Fruit fly (Drosophila melanogaster) whole organism, wandering third instar larva: ENCODE measurements around the gene Lk6.

Source experiments
- Abd-B ChIP-seq: fragments of >200 bp; optimal IDR thresholded peaks from 2 replicates; lab custom pipeline; 2017; ENCODE audit warnings: missing biosample characterization, missing genetic modification characterization
- CG32264 ChIP-seq: fragments of 200-800 bp; sonication (Bioruptor generic); optimal IDR thresholded peaks from 2 replicates; lab custom pipeline; 2016; ENCODE audit warnings: missing biosample characterization, missing genetic modification characterization
- CG9705 ChIP-seq: fragments of 200-800 bp; sonication (Bioruptor generic); optimal IDR thresholded peaks from 2 replicates; lab custom pipeline; 2018; ENCODE audit warnings: missing biosample characterization, mild to moderate bottlenecking, missing genetic modification characterization
- CrebA ChIP-seq: fragments of 200-800 bp; sonication (Bioruptor generic); optimal IDR thresholded peaks from 2 replicates; lab custom pipeline; 2016; ENCODE audit warnings: missing biosample characterization, mild to moderate bottlenecking, missing genetic modification characterization, borderline replicate concordance
- Dfd ChIP-seq: fragments of >200 bp; optimal IDR thresholded peaks from 2 replicates; lab custom pipeline; 2017; ENCODE audit warnings: missing biosample characterization, missing genetic modification characterization
- Dif ChIP-seq: fragments of 200-275, 200-300 bp; sonication (Bioruptor generic); optimal IDR thresholded peaks from 2 replicates; lab custom pipeline; 2018; ENCODE audit warnings: missing biosample characterization, missing genetic modification characterization; ENCODE audit not compliant: partially characterized antibody
- GATAd ChIP-seq: sonication (Bioruptor generic); optimal IDR thresholded peaks from 2 replicates; lab custom pipeline; 2016; ENCODE audit warnings: missing biosample characterization, missing genetic modification characterization
- HLH106 ChIP-seq: fragments of 200-800 bp; optimal IDR thresholded peaks from 3 replicates; lab custom pipeline; 2019; ENCODE audit warnings: missing biosample characterization, mild to moderate bottlenecking, missing genetic modification characterization, moderate library complexity
- Hnf4 ChIP-seq: fragments of 200-800 bp; sonication (Bioruptor generic); optimal IDR thresholded peaks from 2 replicates; lab custom pipeline; 2016; ENCODE audit warnings: missing biosample characterization, mild to moderate bottlenecking, missing genetic modification characterization
- Hr78 ChIP-seq: fragments of >200 bp; optimal IDR thresholded peaks from 2 replicates; lab custom pipeline; 2017; ENCODE audit warnings: missing biosample characterization, missing genetic modification characterization
- Hr83 ChIP-seq: fragments of 200-300 bp; sonication (Bioruptor generic); optimal IDR thresholded peaks from 2 replicates; lab custom pipeline; 2016; ENCODE audit warnings: missing biosample characterization, mild to moderate bottlenecking, missing genetic modification characterization, moderate library complexity; ENCODE audit not compliant: poor library complexity, severe bottlenecking
- Jra ChIP-seq: sonication (Bioruptor generic); optimal IDR thresholded peaks from 2 replicates; lab custom pipeline; 2016; ENCODE audit warnings: missing biosample characterization, missing genetic modification characterization
- Mio ChIP-seq: sonication (Bioruptor generic); optimal IDR thresholded peaks from 2 replicates; lab custom pipeline; 2016; ENCODE audit warnings: missing biosample characterization, missing genetic modification characterization
- Myc ChIP-seq: fragments of >200 bp; optimal IDR thresholded peaks from 2 replicates; lab custom pipeline; 2017
- N ChIP-seq: fragments of >200 bp; optimal IDR thresholded peaks from 2 replicates; lab custom pipeline; 2018; ENCODE audit warnings: missing biosample characterization, missing external identifiers, missing genetic modification characterization
- OdsH ChIP-seq: fragments of 200-800 bp; sonication (Bioruptor generic); optimal IDR thresholded peaks from 2 replicates; lab custom pipeline; 2016; ENCODE audit warnings: missing biosample characterization, mild to moderate bottlenecking, missing genetic modification characterization
- Rel ChIP-seq, 2 experiments: fragments of 200-800 bp; sonication (Bioruptor generic) in 1 of 2; optimal IDR thresholded peaks; 2 replicates in 1 of 2; 3 replicates in 1 of 2; lab custom pipeline; 2016 to 2019; ENCODE audit warnings: mild to moderate bottlenecking in 2 of 2, missing biosample characterization in 2 of 2, missing genetic modification characterization in 2 of 2, moderate library complexity in 1 of 2
- Sp1 ChIP-seq: fragments of 200-800 bp; sonication (Bioruptor generic); optimal IDR thresholded peaks from 3 replicates; lab custom pipeline; 2019; ENCODE audit warnings: missing biosample characterization, mild to moderate bottlenecking, missing genetic modification characterization, moderate library complexity
- Vsx2 ChIP-seq: fragments of 200-300, 225-300 bp; sonication (Bioruptor generic); optimal IDR thresholded peaks from 2 replicates; lab custom pipeline; 2018; ENCODE audit warnings: missing biosample characterization, missing genetic modification characterization; ENCODE audit not compliant: partially characterized antibody
- br ChIP-seq: fragments of 200-800 bp; sonication (Bioruptor generic); optimal IDR thresholded peaks from 2 replicates; lab custom pipeline; 2016; ENCODE audit warnings: missing biosample characterization, missing genetic modification characterization
- brk ChIP-seq: fragments of 200-800 bp; sonication (Bioruptor generic); optimal IDR thresholded peaks from 2 replicates; lab custom pipeline; 2016; ENCODE audit warnings: missing biosample characterization, mild to moderate bottlenecking, missing genetic modification characterization
- dl ChIP-seq, 2 experiments: fragments of 175-275, 200-275 bp in 1 of 2; fragments of 200-275 bp in 1 of 2; sonication (Bioruptor generic); optimal IDR thresholded peaks; lab custom pipeline; 2018; ENCODE audit warnings: mild to moderate bottlenecking in 2 of 2, missing biosample characterization in 2 of 2, missing genetic modification characterization in 2 of 2, moderate library complexity in 2 of 2; ENCODE audit not compliant: partially characterized antibody in 2 of 2, insufficient read depth in 1 of 2
- dmrt93B ChIP-seq: fragments of 200-800 bp; sonication (Bioruptor generic); optimal IDR thresholded peaks from 2 replicates; lab custom pipeline; 2018; ENCODE audit warnings: missing biosample characterization, mild to moderate bottlenecking, missing genetic modification characterization
- dsf ChIP-seq: sonication (Bioruptor generic); optimal IDR thresholded peaks from 2 replicates; lab custom pipeline; 2016; ENCODE audit warnings: missing biosample characterization, missing genetic modification characterization, borderline replicate concordance
- ey ChIP-seq: fragments of 200-800 bp; sonication (Bioruptor generic); optimal IDR thresholded peaks from 2 replicates; lab custom pipeline; 2016; ENCODE audit warnings: missing biosample characterization, missing genetic modification characterization
- foxo ChIP-seq, 2 experiments: fragments of 200-800 bp; sonication (Bioruptor generic); optimal IDR thresholded peaks; 2 replicates in 1 of 2; 3 replicates in 1 of 2; lab custom pipeline; 2016 to 2017; ENCODE audit warnings: missing biosample characterization in 2 of 2, missing genetic modification characterization in 2 of 2
- fru ChIP-seq: fragments of 200-800 bp; sonication (Bioruptor generic); optimal IDR thresholded peaks from 3 replicates; lab custom pipeline; 2016; ENCODE audit warnings: missing biosample characterization, mild to moderate bottlenecking, missing genetic modification characterization
- h ChIP-seq: fragments of 200-800 bp; sonication (Bioruptor generic); optimal IDR thresholded peaks from 3 replicates; lab custom pipeline; 2016; ENCODE audit warnings: missing biosample characterization, mild to moderate bottlenecking, missing genetic modification characterization
- jim ChIP-seq: fragments of 175-275, 200-325 bp; sonication (Bioruptor generic); optimal IDR thresholded peaks from 2 replicates; lab custom pipeline; 2016; ENCODE audit warnings: missing biosample characterization, mild to moderate bottlenecking, missing genetic modification characterization
- lola ChIP-seq: fragments of >200 bp; optimal IDR thresholded peaks from 2 replicates; lab custom pipeline; 2017; ENCODE audit warnings: missing biosample characterization, missing genetic modification characterization
- pan ChIP-seq: fragments of >200 bp; optimal IDR thresholded peaks from 2 replicates; lab custom pipeline; 2017
- psq ChIP-seq: fragments of 200-800 bp; sonication (Bioruptor generic); optimal IDR thresholded peaks from 3 replicates; lab custom pipeline; 2017; ENCODE audit warnings: missing biosample characterization, mild to moderate bottlenecking, missing genetic modification characterization, moderate library complexity
- rgr ChIP-seq: fragments of 200-800 bp; sonication (Bioruptor generic); optimal IDR thresholded peaks from 3 replicates; lab custom pipeline; 2016; ENCODE audit warnings: missing biosample characterization, mild to moderate bottlenecking, missing genetic modification characterization
- sage ChIP-seq: fragments of 200-800 bp; sonication (Bioruptor generic); optimal IDR thresholded peaks from 2 replicates; lab custom pipeline; 2016; ENCODE audit warnings: missing biosample characterization, mild to moderate bottlenecking, missing genetic modification characterization
- sv ChIP-seq: fragments of 200-800 bp; sonication (Bioruptor generic); optimal IDR thresholded peaks from 3 replicates; lab custom pipeline; 2016; ENCODE audit warnings: missing biosample characterization, missing genetic modification characterization
- tai ChIP-seq: sonication (Bioruptor generic); optimal IDR thresholded peaks from 2 replicates; lab custom pipeline; 2016; ENCODE audit warnings: missing biosample characterization, missing genetic modification characterization
- usp ChIP-seq: fragments of >200 bp; optimal IDR thresholded peaks from 2 replicates; lab custom pipeline; 2017; ENCODE audit warnings: missing biosample characterization, missing genetic modification characterization
- woc ChIP-seq: sonication (Bioruptor generic); optimal IDR thresholded peaks from 2 replicates; lab custom pipeline; 2016; ENCODE audit warnings: missing biosample characterization, mild to moderate bottlenecking, missing genetic modification characterization

Lk6 gene

DNA sequence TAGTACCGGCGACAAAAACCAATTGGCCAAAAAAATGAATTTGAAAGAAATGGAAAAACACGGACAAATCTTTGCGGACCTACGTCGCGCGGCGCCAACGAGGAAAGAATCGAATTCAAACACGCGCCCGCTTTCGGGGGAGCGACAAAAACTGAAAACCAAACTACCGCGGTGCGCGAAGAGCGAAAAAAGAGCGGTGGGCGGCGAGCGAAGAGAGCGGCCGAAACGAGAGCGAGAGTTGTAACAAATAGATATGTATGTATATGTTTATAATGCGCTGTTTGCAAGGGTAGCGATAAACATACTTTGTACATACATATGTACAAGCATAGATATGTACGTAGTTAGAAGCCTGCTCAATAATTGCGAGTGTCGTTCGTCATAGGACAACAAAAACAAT lies 4.3 kb downstream of the Lk6 start:
- TF ChIP-seq dl (GFP tag; optimal IDR thresholded peaks at IDR 0.05; lab: Kevin White, UChicago; ENCODE audit: insufficient read depth in 1 of 2, partially characterized antibody in 2 of 2) (peak; percentile 55 to 81), Sp1 (GFP tag; lab: Kevin White, UChicago) (no peak), Dif (GFP tag; lab: Kevin White, UChicago) (peak; percentile 88)

DNA sequence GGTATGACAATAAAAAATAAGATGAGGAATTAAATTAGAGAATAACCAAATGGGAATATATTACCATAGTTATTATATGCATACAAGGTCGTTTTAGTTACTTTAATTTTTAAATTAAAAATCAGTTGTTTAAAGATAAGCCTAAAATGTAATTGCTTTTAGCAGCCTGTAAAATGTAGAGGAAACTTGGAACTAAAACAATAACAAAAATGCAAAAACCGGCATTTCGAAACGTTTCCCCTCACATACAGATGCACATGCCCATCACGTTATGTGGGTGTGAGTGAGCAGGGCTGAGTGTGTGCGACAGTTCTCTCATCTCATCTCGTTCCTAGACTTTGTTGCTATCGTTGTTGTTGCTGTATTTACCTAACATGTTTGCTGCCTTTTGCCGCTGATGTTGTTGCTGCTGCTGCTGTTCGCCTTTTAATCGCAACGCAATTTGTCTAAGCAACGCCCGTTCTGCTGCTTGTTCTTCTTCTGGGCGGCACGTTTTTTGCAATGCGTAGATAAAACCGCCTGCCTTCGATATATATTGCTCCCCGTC lies 5.0 kb downstream of the Lk6 start:
- no peak for TF ChIP-seq N (GFP tag; lab: Kevin White, UChicago)
- no peak for TF ChIP-seq ey (GFP tag; lab: Kevin White, UChicago)
- peak; percentile 7 for TF ChIP-seq Dif (GFP tag; lab: Kevin White, UChicago)
- TF ChIP-seq brk (GFP tag; lab: Kevin White, UChicago): peak; percentile 31

DNA sequence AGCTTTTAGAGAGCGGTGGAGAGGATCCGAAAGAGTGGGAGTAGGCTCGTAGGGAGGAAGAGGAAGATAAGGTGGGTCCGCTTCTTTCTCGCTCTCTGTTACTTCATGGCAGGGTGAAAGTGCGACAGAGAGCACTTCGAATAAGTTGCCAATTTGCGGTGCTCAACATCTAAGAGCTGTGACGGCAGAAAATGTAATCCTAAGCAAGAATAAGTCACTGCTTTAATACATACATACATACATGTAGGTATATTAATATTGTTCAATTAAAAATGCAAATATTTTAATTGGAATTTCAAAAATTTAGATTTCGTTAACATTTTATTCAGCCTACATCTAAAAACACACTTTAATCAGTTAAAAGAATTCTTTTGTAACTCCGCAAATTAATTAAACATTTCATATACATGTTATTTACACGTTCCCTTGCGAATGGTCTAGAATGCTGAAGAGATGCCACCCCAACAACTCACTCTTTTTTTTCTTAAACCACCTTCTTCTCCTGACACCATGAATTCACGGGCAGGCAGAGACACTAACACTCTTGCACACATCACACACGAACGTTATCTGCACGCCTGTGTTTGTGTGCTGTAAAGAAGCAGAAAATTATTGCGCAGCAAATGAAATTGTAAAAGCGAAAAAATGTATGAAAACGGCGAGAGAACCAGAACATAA lies 5.6 kb downstream of the Lk6 start:
- no peak for TF ChIP-seq lola (GFP tag; lab: Kevin White, UChicago)
- TF ChIP-seq usp (GFP tag; lab: Kevin White, UChicago): no peak
- no peak for TF ChIP-seq Abd-B
- no peak for TF ChIP-seq Myc
- TF ChIP-seq Sp1 (GFP tag; lab: Kevin White, UChicago): peak; percentile 48
- no peak for TF ChIP-seq br (GFP tag; lab: Kevin White, UChicago)
- TF ChIP-seq HLH106 (tag; lab: Kevin White, UChicago): peak; percentile 51
- peak; percentile 54 for TF ChIP-seq rgr (GFP tag; lab: Kevin White, UChicago)
- TF ChIP-seq foxo (GFP tag; optimal IDR thresholded peaks at IDR 0.05; lab: Kevin White, UChicago): peak in 1 of 2 experiments; percentile 58
- TF ChIP-seq Hr83: peak; percentile 11
- TF ChIP-seq Jra (GFP tag; lab: Kevin White, UChicago): no peak
- no peak for TF ChIP-seq CG32264 (GFP tag; lab: Kevin White, UChicago)
- TF ChIP-seq sage (GFP tag; lab: Kevin White, UChicago): peak; percentile 56
- no peak for TF ChIP-seq dmrt93B
- peak; percentile 37 for TF ChIP-seq tai (GFP tag; lab: Kevin White, UChicago)
- no peak for TF ChIP-seq Dfd (GFP tag; lab: Kevin White, UChicago)
- TF ChIP-seq N (GFP tag; lab: Kevin White, UChicago): no peak
- no peak for TF ChIP-seq sv (GFP tag; lab: Kevin White, UChicago)
- TF ChIP-seq Hr78 (GFP tag; lab: Kevin White, UChicago): no peak
- TF ChIP-seq GATAd (GFP tag; lab: Kevin White, UChicago): no peak
- TF ChIP-seq dl (GFP tag; optimal IDR thresholded peaks at IDR 0.05; lab: Kevin White, UChicago; ENCODE audit: insufficient read depth in 1 of 2, partially characterized antibody in 2 of 2): peak; percentile 16 to 67
- TF ChIP-seq Dif (GFP tag; lab: Kevin White, UChicago): peak; percentile 74
- no peak for TF ChIP-seq Mio (GFP tag; lab: Kevin White, UChicago)
- TF ChIP-seq Vsx2 (GFP tag; lab: Kevin White, UChicago): no peak
- TF ChIP-seq jim (GFP tag; lab: Kevin White, UChicago): no peak
- no peak for TF ChIP-seq Rel (GFP tag; optimal IDR thresholded peaks at IDR 0.05; lab: Kevin White, UChicago)
- no peak for TF ChIP-seq Rel (tag; optimal IDR thresholded peaks at IDR 0.05; lab: Kevin White, UChicago)
- TF ChIP-seq psq (GFP tag; lab: Kevin White, UChicago): peak; percentile 45
- TF ChIP-seq h: peak; percentile 16
- no peak for TF ChIP-seq CrebA (GFP tag; lab: Kevin White, UChicago)
- peak; percentile 43 for TF ChIP-seq OdsH (GFP tag; lab: Kevin White, UChicago)
- TF ChIP-seq dsf (GFP tag; lab: Kevin White, UChicago): no peak
- no peak for TF ChIP-seq pan (lab: Kevin White, UChicago)
- TF ChIP-seq brk (GFP tag; lab: Kevin White, UChicago): no peak
- peak; percentile 73 for TF ChIP-seq woc
- peak; percentile 84 for TF ChIP-seq fru (GFP tag; lab: Kevin White, UChicago)
- TF ChIP-seq Hnf4: peak; percentile 22
- peak; percentile 43 for TF ChIP-seq ey (GFP tag; lab: Kevin White, UChicago)
- TF ChIP-seq CG9705 (GFP tag; lab: Kevin White, UChicago): no peak
